Worm (Caenorhabditis elegans) whole organism, early embryonic: ENCODE results near the gene F53C3.1.

Experiments used
- F13C5.2 ChIP-seq: sonication (generic microtip); optimal IDR thresholded peaks from 2 replicates; lab custom pipeline; 2017; ENCODE audit warnings: mild to moderate bottlenecking, missing genetic modification characterization, inconsistent platforms, missing compliant biosample characterization
- aly-1 ChIP-seq: sonication (generic microtip); optimal IDR thresholded peaks from 2 replicates; lab custom pipeline; 2016; ENCODE audit warnings: missing genetic modification characterization, missing compliant biosample characterization
- ama-1 ChIP-seq: fragments of 150-350 bp; optimal IDR thresholded peaks from 2 replicates; lab custom pipeline; 2014
- ceh-13 ChIP-seq: fragments of 200-800 bp; sonication (Bioruptor generic); optimal IDR thresholded peaks from 2 replicates; lab custom pipeline; 2018; ENCODE audit warnings: mild to moderate bottlenecking, missing genetic modification characterization, missing compliant biosample characterization
- hmbx-1 ChIP-seq: sonication (generic microtip); optimal IDR thresholded peaks from 2 replicates; lab custom pipeline; 2016; ENCODE audit warnings: mild to moderate bottlenecking, missing genetic modification characterization, missing compliant biosample characterization
- hmg-4 ChIP-seq: fragments of 200-800 bp; sonication (Bioruptor generic); optimal IDR thresholded peaks from 2 replicates; lab custom pipeline; 2018; ENCODE audit warnings: mild to moderate bottlenecking, missing genetic modification characterization, missing compliant biosample characterization
- hnd-1 ChIP-seq: sonication (generic microtip); optimal IDR thresholded peaks from 2 replicates; lab custom pipeline; 2016; ENCODE audit warnings: missing genetic modification characterization, missing compliant biosample characterization
- scrt-1 ChIP-seq: fragments of 200-800 bp; sonication (Bioruptor generic); IDR thresholded peaks from 2 replicates; pipeline ENCODE4 v1.3.6; 2022; ENCODE audit warnings: missing genetic modification characterization, missing compliant biosample characterization
- sea-1 ChIP-seq: fragments of 200-800 bp; sonication (Bioruptor generic); conservative IDR thresholded peaks from 2 replicates; pipeline ENCODE4 v1.3.6; 2022; ENCODE audit warnings: missing genetic modification characterization, missing compliant biosample characterization
- tra-4 ChIP-seq: sonication (generic microtip); optimal IDR thresholded peaks from 2 replicates; lab custom pipeline; 2017; ENCODE audit warnings: missing genetic modification characterization, missing compliant biosample characterization

DNA sequence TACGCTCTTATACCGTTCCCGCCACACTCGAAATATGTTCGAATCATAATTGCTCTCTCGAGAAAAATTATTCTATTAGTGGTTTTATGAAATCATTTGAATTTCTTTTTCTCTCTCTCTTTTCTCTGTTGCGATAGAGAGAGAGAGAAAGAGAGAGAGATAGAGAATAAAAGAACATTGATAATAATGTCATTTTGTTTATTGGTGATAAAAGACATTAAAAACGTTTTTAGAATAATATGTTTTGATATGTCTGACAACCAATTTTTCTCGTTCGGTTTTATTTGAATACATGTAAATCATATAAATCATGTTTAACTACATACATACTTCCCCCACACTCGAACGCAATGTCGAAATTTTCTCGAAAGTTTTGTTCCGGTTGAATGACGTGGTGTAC, 41.2 kb downstream of the F53C3.1 start:
- TF ChIP-seq hnd-1 (no peak), aly-1 (tag; lab: Kevin White, UChicago) (no peak), scrt-1 (GFP tag; lab: Robert Waterston, UW) (no peak), sea-1 (GFP tag; lab: Robert Waterston, UW) (no peak), ama-1 (lab: Kevin White, UChicago) (no peak), ceh-13 (GFP tag; lab: Kevin White, UChicago) (no peak), F13C5.2 (tag; lab: Kevin White, UChicago) (no peak), tra-4 (tag; lab: Kevin White, UChicago) (no peak), hmbx-1 (no peak), hmg-4 (GFP tag; lab: Kevin White, UChicago) (no peak)
